Worm (Caenorhabditis elegans) whole organism, mixed stage, embryonic: ENCODE measurements around the gene F13B12.6.

Experiments used
- ces-1 ChIP-seq: fragments of 150-350 bp; optimal IDR thresholded peaks from 2 replicates; lab custom pipeline; 2014; ENCODE audit warnings: missing biosample characterization, missing genetic modification reagents, missing genetic modification characterization
- cnd-1 ChIP-seq: fragments of 200-800 bp; sonication (Bioruptor generic); optimal IDR thresholded peaks from 2 replicates; lab custom pipeline; 2018; ENCODE audit warnings: mild to moderate bottlenecking, missing genetic modification characterization, missing compliant biosample characterization
- elt-3 ChIP-seq: fragments of 150-350 bp; optimal IDR thresholded peaks from 2 replicates; lab custom pipeline; 2014; ENCODE audit warnings: missing biosample characterization, missing genetic modification characterization
- flh-1 ChIP-seq: fragments of 200-800 bp; sonication (Bioruptor generic); optimal IDR thresholded peaks from 2 replicates; lab custom pipeline; 2018; ENCODE audit warnings: mild to moderate bottlenecking, missing genetic modification characterization, moderate library complexity, missing compliant biosample characterization
- hlh-1 ChIP-seq: fragments of 150-350 bp; optimal IDR thresholded peaks from 2 replicates; lab custom pipeline; 2014; ENCODE audit warnings: missing biosample characterization, missing genetic modification reagents, missing genetic modification characterization
- lin-13 ChIP-seq: fragments of 150-350 bp; optimal IDR thresholded peaks from 2 replicates; lab custom pipeline; 2014; ENCODE audit warnings: missing biosample characterization, missing genetic modification characterization
- lin-32 ChIP-seq: fragments of 200-800 bp; sonication (Bioruptor generic); optimal IDR thresholded peaks from 2 replicates; lab custom pipeline; 2018; ENCODE audit warnings: mild to moderate bottlenecking, missing genetic modification characterization, missing compliant biosample characterization
- lsy-2 ChIP-seq: fragments of 150-350 bp; optimal IDR thresholded peaks from 2 replicates; lab custom pipeline; 2014; ENCODE audit warnings: missing biosample characterization, missing genetic modification characterization
- mab-5 ChIP-seq: fragments of 150-350 bp; optimal IDR thresholded peaks from 2 replicates; lab custom pipeline; 2014; ENCODE audit warnings: missing biosample characterization, missing genetic modification characterization
- mep-1 ChIP-seq: fragments of 150-350 bp; optimal IDR thresholded peaks from 2 replicates; lab custom pipeline; 2017; ENCODE audit warnings: missing biosample characterization, missing genetic modification reagents, missing genetic modification characterization, inconsistent platforms
- mls-2 ChIP-seq: sonication (generic microtip); optimal IDR thresholded peaks from 2 replicates; lab custom pipeline; 2016; ENCODE audit warnings: mild to moderate bottlenecking, missing genetic modification characterization, moderate library complexity, missing compliant biosample characterization
- nhr-12 ChIP-seq: fragments of 150-350 bp; optimal IDR thresholded peaks from 2 replicates; lab custom pipeline; 2014; ENCODE audit warnings: missing biosample characterization, missing genetic modification characterization
- nhr-237 ChIP-seq: fragments of 150-350 bp; optimal IDR thresholded peaks from 2 replicates; lab custom pipeline; 2014; ENCODE audit warnings: missing biosample characterization, missing genetic modification characterization
- pha-4 ChIP-seq: fragments of 150-350 bp; optimal IDR thresholded peaks from 2 replicates; lab custom pipeline; 2018; ENCODE audit warnings: missing biosample characterization, missing genetic modification reagents, missing genetic modification characterization
- sem-2 ChIP-seq: fragments of 200-800 bp; sonication (Bioruptor generic); optimal IDR thresholded peaks from 2 replicates; lab custom pipeline; 2018; ENCODE audit warnings: mild to moderate bottlenecking, missing genetic modification characterization, missing compliant biosample characterization
- unc-120 ChIP-seq: sonication (generic microtip); optimal IDR thresholded peaks from 2 replicates; lab custom pipeline; 2017; ENCODE audit warnings: missing genetic modification characterization, missing compliant biosample characterization; ENCODE audit not compliant: poor library complexity, severe bottlenecking
- unc-62 ChIP-seq: fragments of 150-350 bp; optimal IDR thresholded peaks from 2 replicates; lab custom pipeline; 2014; ENCODE audit warnings: missing biosample characterization, missing genetic modification reagents, missing genetic modification characterization
- zip-8 ChIP-seq: fragments of 150-350 bp; optimal IDR thresholded peaks from 2 replicates; lab custom pipeline; 2014; ENCODE audit warnings: missing biosample characterization, missing genetic modification characterization
- ztf-11 ChIP-seq: fragments of 150-350 bp; optimal IDR thresholded peaks from 2 replicates; lab custom pipeline; 2014; ENCODE audit warnings: missing biosample characterization, missing genetic modification characterization

The F13B12.6 gene

ce11 chrIV:10368326-10368725, 49.4 kb downstream of the F13B12.6 start, which contains the start of gene iars-1:
TSS of gene iars-1 (plus strand) at chrIV:10368601.
- no peak for TF ChIP-seq mab-5 (tag; lab: Kevin White, UChicago)
- peak; percentile 67 for TF ChIP-seq zip-8 (tag; lab: Kevin White, UChicago)
- no peak for TF ChIP-seq elt-3

- TF ChIP-seq nhr-237: no peak
- no peak for TF ChIP-seq cnd-1 (tag; lab: Kevin White, UChicago)
- peak; percentile 52 for TF ChIP-seq ces-1
- TF ChIP-seq lsy-2 (tag; lab: Kevin White, UChicago): peak; percentile 12
- TF ChIP-seq ztf-11 (tag; lab: Kevin White, UChicago): no peak
- TF ChIP-seq unc-120 (tag; lab: Kevin White, UChicago): peak; percentile 0
- TF ChIP-seq mls-2 (tag; lab: Kevin White, UChicago): no peak
- TF ChIP-seq hlh-1 (tag; lab: Kevin White, UChicago): no peak
- no peak for TF ChIP-seq sem-2 (GFP tag; lab: Kevin White, UChicago)
Observed at ce11 chrIV:10367740-10368246, 49.9 kb downstream of the F13B12.6 start, which contains the start of gene pges-2. TSS of gene pges-2 (minus strand) at chrIV:10367790.

ce11 chrIV:10366018-10366417, 51.7 kb downstream of the F13B12.6 start, which contains the start of gene sir-2.1:
TSS of gene sir-2.1 (minus strand) at chrIV:10366229.
- TF ChIP-seq lin-32 (GFP tag; lab: Kevin White, UChicago) (no peak), ztf-11 (tag; lab: Kevin White, UChicago) (no peak), lsy-2 (tag; lab: Kevin White, UChicago) (peak; percentile 14), mab-5 (tag; lab: Kevin White, UChicago) (no peak), lin-13 (peak; percentile 8), pha-4 (tag; lab: Kevin White, UChicago) (no peak), unc-62 (GFP tag; lab: Kevin White, UChicago) (no peak), flh-1 (GFP tag; lab: Kevin White, UChicago) (no peak), nhr-237 (no peak), mep-1 (tag; lab: Kevin White, UChicago) (peak; percentile 47), nhr-12 (tag; lab: Kevin White, UChicago) (no peak), ces-1 (peak; percentile 46)
